Fruit fly (Drosophila melanogaster) whole organism, embryonic: ENCODE data around the gene Cpsf5.

Source experiments
- CG10366 ChIP-seq: fragments of 200-800 bp; sonication (Bioruptor generic); IDR thresholded peaks from 2 replicates; pipeline ENCODE4 v1.3.6; 2022; ENCODE audit warnings: missing biosample characterization, missing genetic modification characterization
- CG6683 ChIP-seq: fragments of 200-800 bp; sonication (Bioruptor generic); optimal IDR thresholded peaks from 2 replicates; lab custom pipeline; 2017; ENCODE audit warnings: missing biosample characterization, mild to moderate bottlenecking, missing genetic modification characterization, missing genetic modification reagents
- CG6791 ChIP-seq: fragments of 200-800 bp; sonication (Bioruptor generic); IDR thresholded peaks from 3 replicates; pipeline ENCODE4 v1.3.6; 2022; ENCODE audit warnings: missing biosample characterization, missing genetic modification characterization; ENCODE audit not compliant: partially characterized antibody
- E2f2 ChIP-seq: fragments of 200-800 bp; sonication (Bioruptor generic); IDR thresholded peaks from 2 replicates; pipeline ENCODE4 v1.3.6; 2022; ENCODE audit warnings: missing biosample characterization, missing genetic modification characterization
- ken ChIP-seq: fragments of 200-800 bp; sonication (Bioruptor generic); IDR thresholded peaks from 3 replicates; pipeline ENCODE4 v1.3.6; 2022; ENCODE audit warnings: missing biosample characterization, missing genetic modification characterization

DNA sequence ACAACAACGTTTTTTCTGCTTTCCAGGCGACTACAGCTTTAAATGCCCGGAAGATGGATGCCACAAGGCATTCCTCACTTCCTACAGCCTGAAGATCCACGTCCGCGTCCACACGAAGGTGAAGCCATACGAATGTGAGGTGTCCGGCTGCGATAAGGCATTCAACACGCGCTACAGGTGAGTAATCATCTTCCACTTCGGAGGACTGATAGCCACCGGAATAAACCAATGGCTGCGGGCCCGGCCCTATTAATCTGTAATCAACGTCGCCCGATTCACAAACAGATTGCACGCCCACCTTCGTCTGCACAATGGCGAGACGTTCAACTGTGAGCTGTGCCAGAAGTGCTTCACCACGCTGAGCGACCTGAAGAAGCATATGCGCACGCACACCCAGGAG is 25.0 kb downstream of the Cpsf5 start:
- TF ChIP-seq CG6791 (no peak), CG6683 (no peak), CG10366 (GFP tag; lab: Robert Waterston, UW) (no peak), ken (GFP tag; lab: Robert Waterston, UW) (no peak), E2f2 (GFP tag; lab: Robert Waterston, UW) (no peak)
